Worm (Caenorhabditis elegans): Measurements from ENCODE around the gene his-60.

DNA sequence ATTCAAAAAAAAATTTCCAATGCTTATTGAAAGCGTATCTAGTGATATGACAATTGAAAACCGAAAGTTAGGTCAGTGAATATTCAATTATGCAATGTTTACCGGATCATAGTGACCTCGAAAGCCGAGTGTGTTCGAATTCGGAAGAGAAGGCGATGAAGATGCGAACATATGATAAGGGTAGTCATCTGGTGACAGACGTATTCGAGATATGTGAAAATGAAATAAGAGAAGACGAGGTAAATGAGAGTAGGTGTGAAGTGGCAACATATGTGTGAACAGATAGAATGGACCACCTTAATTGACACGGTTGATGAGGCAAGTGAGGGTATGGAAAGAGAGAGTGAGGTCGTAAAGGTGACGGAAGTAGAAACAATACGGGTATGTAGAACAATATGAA lies 32.9 kb downstream of the his-60 start:
- TF ChIP-seq nhr-90 (tag; optimal IDR thresholded peaks at IDR 0.05; ENCODE audit: poor library complexity) (no peak), ceh-82 (tag; optimal IDR thresholded peaks at IDR 0.05) (no peak), unc-62 (GFP tag; optimal IDR thresholded peaks at IDR 0.05) (no peak), sox-4 (tag; optimal IDR thresholded peaks at IDR 0.05) (no peak), aha-1 (tag; optimal IDR thresholded peaks at IDR 0.05) (no peak), lin-13 (GFP tag; optimal IDR thresholded peaks at IDR 0.05) (no peak), ztf-11 (tag; optimal IDR thresholded peaks at IDR 0.05) (no peak), fos-1 (tag; optimal IDR thresholded peaks at IDR 0.05) (no peak), nhr-237 (tag; optimal IDR thresholded peaks at IDR 0.05) (no peak), dpl-1 (GFP tag; optimal IDR thresholded peaks at IDR 0.05) (no peak), elt-2 (tag; optimal IDR thresholded peaks at IDR 0.05) (no peak)
